Worm (Caenorhabditis elegans) whole organism, L4/young adult: ENCODE results near the gene H03A11.2.

Experiments
- W03F9.2 ChIP-seq: fragments of 150-350 bp; optimal IDR thresholded peaks from 2 replicates; lab custom pipeline; 2014; ENCODE audit warnings: missing biosample characterization, missing genetic modification characterization
- dao-5 ChIP-seq: sonication (generic microtip); optimal IDR thresholded peaks from 2 replicates; lab custom pipeline; 2016; ENCODE audit warnings: missing genotype, missing genetic modification characterization, moderate library complexity, missing compliant biosample characterization
- him-1 ChIP-seq: sonication (generic microtip); optimal IDR thresholded peaks from 2 replicates; lab custom pipeline; 2016; ENCODE audit warnings: missing genotype, missing genetic modification reagents, missing genetic modification characterization, missing compliant biosample characterization

DNA sequence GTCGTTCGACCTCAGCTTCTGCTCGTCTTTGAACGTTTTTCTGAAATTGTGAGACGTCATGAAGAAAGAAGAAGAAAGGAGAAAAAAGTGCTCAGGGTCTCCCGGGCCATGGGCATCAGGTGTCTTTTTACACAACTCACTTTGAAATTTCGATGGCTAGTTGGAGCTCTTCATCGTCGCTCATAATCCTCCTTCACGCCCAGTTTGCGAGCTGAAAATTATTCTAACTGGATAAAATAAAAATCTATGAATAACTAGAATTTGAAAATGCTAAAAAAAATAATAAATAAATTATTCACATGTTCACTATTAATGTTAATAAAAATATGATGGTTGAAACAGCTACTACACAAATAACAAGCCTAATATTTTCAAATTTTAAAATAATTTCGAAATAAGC, 15.7 kb upstream of the H03A11.2 start, which contains the start of gene piki-1:
- TF ChIP-seq W03F9.2 (no peak), him-1 (tag; lab: Kevin White, UChicago) (no peak), dao-5 (tag; lab: Kevin White, UChicago) (no peak)
